Worm (Caenorhabditis elegans) whole organism, L3 larva: ENCODE measurements around the gene F59B10.2.

ENCODE experiments used
- ZK546.5 ChIP-seq: sonication (generic microtip); optimal IDR thresholded peaks from 2 replicates; lab custom pipeline; 2017; ENCODE audit warnings: missing biosample characterization, missing genetic modification characterization
- aly-2 ChIP-seq: fragments of 150-350 bp; optimal IDR thresholded peaks from 2 replicates; lab custom pipeline; 2014; ENCODE audit warnings: missing biosample characterization, missing genetic modification characterization
- ceh-28 ChIP-seq: fragments of 150-350 bp; optimal IDR thresholded peaks from 2 replicates; lab custom pipeline; 2014; ENCODE audit warnings: missing biosample characterization, missing genetic modification reagents, missing genetic modification characterization
- ceh-82 ChIP-seq: fragments of 150-350 bp; optimal IDR thresholded peaks from 2 replicates; lab custom pipeline; 2014; ENCODE audit warnings: missing biosample characterization, missing genetic modification characterization
- ceh-9 ChIP-seq: sonication (generic microtip); optimal IDR thresholded peaks from 2 replicates; lab custom pipeline; 2018; ENCODE audit warnings: missing biosample characterization, missing genetic modification characterization
- daf-12 ChIP-seq: fragments of 150-350 bp; optimal IDR thresholded peaks from 2 replicates; lab custom pipeline; 2014; ENCODE audit warnings: missing biosample characterization, missing genetic modification reagents, missing genetic modification characterization
- elt-1 ChIP-seq: fragments of 150-350 bp; optimal IDR thresholded peaks from 2 replicates; lab custom pipeline; 2014; ENCODE audit warnings: missing biosample characterization, missing genetic modification characterization
- elt-2 ChIP-seq: sonication (generic microtip); optimal IDR thresholded peaks from 2 replicates; lab custom pipeline; 2016; ENCODE audit warnings: missing genetic modification reagents, mild to moderate bottlenecking, missing genetic modification characterization, missing compliant biosample characterization
- elt-3 ChIP-seq, 3 experiments: fragments of 150-350 bp in 1 of 3; sonication (generic microtip) in 2 of 3; optimal IDR thresholded peaks; 2 replicates in 2 of 3; 4 replicates in 1 of 3; lab custom pipeline; 2014 to 2017; ENCODE audit warnings: missing biosample characterization in 3 of 3, missing genetic modification characterization in 3 of 3
- eor-1 ChIP-seq, 2 experiments: fragments of 150-350 bp; optimal IDR thresholded peaks; 2 replicates each; lab custom pipeline; 2014 to 2018; ENCODE audit warnings: missing biosample characterization in 2 of 2, missing genetic modification characterization in 2 of 2
- fkh-10 ChIP-seq: sonication (generic microtip); optimal IDR thresholded peaks from 2 replicates; lab custom pipeline; 2017; ENCODE audit warnings: missing biosample characterization, missing genetic modification reagents, missing genetic modification characterization
- fkh-2 ChIP-seq: fragments of 150-350 bp; optimal IDR thresholded peaks from 2 replicates; lab custom pipeline; 2014; ENCODE audit warnings: missing biosample characterization, missing genetic modification reagents, missing genetic modification characterization
- hmg-11 ChIP-seq: sonication (generic microtip); optimal IDR thresholded peaks from 2 replicates; lab custom pipeline; 2016; ENCODE audit warnings: missing genetic modification characterization, missing compliant biosample characterization
- lin-15B ChIP-seq: fragments of 150-350 bp; optimal IDR thresholded peaks from 2 replicates; lab custom pipeline; 2014; ENCODE audit warnings: missing biosample characterization, missing genetic modification characterization
- lin-39 ChIP-seq: fragments of 150-350 bp; optimal IDR thresholded peaks from 2 replicates; lab custom pipeline; 2018; ENCODE audit warnings: missing biosample characterization, missing genetic modification reagents, missing genetic modification characterization
- mdl-1 ChIP-seq: fragments of 150-350 bp; optimal IDR thresholded peaks from 2 replicates; lab custom pipeline; 2014; ENCODE audit warnings: missing biosample characterization, missing genetic modification characterization
- mml-1 ChIP-seq: fragments of 150-350 bp; sonication (generic microtip); optimal IDR thresholded peaks from 3 replicates; lab custom pipeline; 2014; ENCODE audit warnings: missing biosample characterization, missing genetic modification characterization
- nfya-1 ChIP-seq: sonication (generic microtip); optimal IDR thresholded peaks from 2 replicates; lab custom pipeline; 2017; ENCODE audit warnings: missing genetic modification characterization, mild to moderate bottlenecking, missing compliant biosample characterization, antibody characterized with exemption, moderate library complexity; ENCODE audit not compliant: insufficient read depth
- nhr-11 ChIP-seq: fragments of 150-350 bp; optimal IDR thresholded peaks from 2 replicates; lab custom pipeline; 2014; ENCODE audit warnings: missing biosample characterization, missing genetic modification characterization
- nhr-12 ChIP-seq: fragments of 150-350 bp; optimal IDR thresholded peaks from 2 replicates; lab custom pipeline; 2014; ENCODE audit warnings: missing biosample characterization, missing genetic modification characterization
- nhr-23 ChIP-seq: fragments of 150-350 bp; optimal IDR thresholded peaks from 2 replicates; lab custom pipeline; 2014; ENCODE audit warnings: missing biosample characterization, missing genetic modification reagents, missing genetic modification characterization
- nhr-237 ChIP-seq: fragments of 150-350 bp; optimal IDR thresholded peaks from 2 replicates; lab custom pipeline; 2014; ENCODE audit warnings: missing biosample characterization, missing genetic modification characterization
- nhr-25 ChIP-seq: sonication (generic microtip); optimal IDR thresholded peaks from 2 replicates; lab custom pipeline; 2017; ENCODE audit warnings: missing biosample characterization, missing genetic modification characterization
- nhr-67 ChIP-seq: fragments of 150-350 bp; optimal IDR thresholded peaks from 2 replicates; lab custom pipeline; 2014; ENCODE audit warnings: missing biosample characterization, missing genetic modification characterization
- nhr-76 ChIP-seq: fragments of 150-350 bp; sonication (generic microtip); optimal IDR thresholded peaks from 5 replicates; lab custom pipeline; 2014; ENCODE audit warnings: missing biosample characterization, missing genetic modification characterization
- pha-4 ChIP-seq: fragments of 150-350 bp; optimal IDR thresholded peaks from 2 replicates; lab custom pipeline; 2014; ENCODE audit warnings: missing biosample characterization, missing genetic modification reagents, missing genetic modification characterization
- snpc-4 ChIP-seq: fragments of 150-350 bp; optimal IDR thresholded peaks from 2 replicates; lab custom pipeline; 2014; ENCODE audit warnings: missing biosample characterization, missing genetic modification characterization
- tbx-2 ChIP-seq: sonication (generic microtip); optimal IDR thresholded peaks from 2 replicates; lab custom pipeline; 2016; ENCODE audit warnings: mild to moderate bottlenecking, missing genetic modification characterization, missing compliant biosample characterization
- zag-1 ChIP-seq: fragments of 150-350 bp; optimal IDR thresholded peaks from 2 replicates; lab custom pipeline; 2014; ENCODE audit warnings: missing biosample characterization, missing genetic modification characterization
- ztf-11 ChIP-seq: fragments of 150-350 bp; optimal IDR thresholded peaks from 2 replicates; lab custom pipeline; 2014; ENCODE audit warnings: missing biosample characterization, missing genetic modification characterization
- ztf-4 ChIP-seq: fragments of 150-350 bp; optimal IDR thresholded peaks from 2 replicates; lab custom pipeline; 2014; ENCODE audit warnings: missing biosample characterization, missing genetic modification characterization

The F59B10.2 gene

ce11 chrII:10530907-10531306 is 21.3 kb upstream of the F59B10.2 start:
- TF ChIP-seq ZK546.5 (tag; lab: Kevin White, UChicago): no peak

ce11 chrII:10529218-10529751 is 19.6 kb upstream of the F59B10.2 start:
- TF ChIP-seq pha-4: peak; percentile 89
- no peak for TF ChIP-seq ceh-28 (tag; lab: Kevin White, UChicago)
- TF ChIP-seq tbx-2: peak; percentile 29
- peak; percentile 56 for TF ChIP-seq hmg-11
- TF ChIP-seq nhr-67 (tag; lab: Kevin White, UChicago): no peak

- TF ChIP-seq ztf-11 (tag; lab: Kevin White, UChicago): no peak
- TF ChIP-seq pha-4: peak; percentile 22
- peak; percentile 9 for TF ChIP-seq mdl-1 (tag; lab: Kevin White, UChicago)
- peak; percentile 52 for TF ChIP-seq elt-2 (tag; lab: Kevin White, UChicago)
- TF ChIP-seq nfya-1 (tag; lab: Kevin White, UChicago): peak; percentile 50
- TF ChIP-seq elt-3 (tag; optimal IDR thresholded peaks at IDR 0.05; lab: Kevin White, UChicago): peak in 1 of 3 experiments; percentile 34
- TF ChIP-seq tbx-2: peak; percentile 23
- peak; percentile 6 for TF ChIP-seq nhr-25 (tag; lab: Kevin White, UChicago)
- peak; percentile 87 for TF ChIP-seq hmg-11
- TF ChIP-seq fkh-10 (GFP tag; lab: Kevin White, UChicago): no peak
- no peak for TF ChIP-seq ZK546.5 (tag; lab: Kevin White, UChicago)
- peak; percentile 77 for TF ChIP-seq lin-39
Measured at ce11 chrII:10527649-10528134, 18.0 kb upstream of the F59B10.2 start, which contains the start of gene mab-10. mab-10 (plus strand) TSS chrII:10528084.

ce11 chrII:10525134-10525533 is 15.5 kb upstream of the F59B10.2 start:
- TF ChIP-seq nhr-25 (tag; lab: Kevin White, UChicago) (peak; percentile 28), nhr-23 (tag; lab: Kevin White, UChicago) (peak; percentile 4), zag-1 (tag; lab: Kevin White, UChicago) (no peak)

ce11 chrII:10524374-10524773 is 14.7 kb upstream of the F59B10.2 start, which contains the start of gene F59B10.6:
F59B10.6 (minus strand) TSS chrII:10524474.
- TF ChIP-seq hmg-11 (no peak), elt-3 (tag; optimal IDR thresholded peaks at IDR 0.05; lab: Kevin White, UChicago) (no peak), nhr-12 (no peak), ceh-9 (tag; lab: Kevin White, UChicago) (no peak), snpc-4 (tag; lab: Kevin White, UChicago) (no peak), pha-4 (no peak)

- TF ChIP-seq daf-12 (tag; lab: Kevin White, UChicago) (no peak), aly-2 (tag; lab: Kevin White, UChicago) (no peak), tbx-2 (no peak)
Measured at ce11 chrII:10523583-10523982, 13.9 kb upstream of the F59B10.2 start, which contains the start of gene F59B10.5. F59B10.5 (minus strand) TSS chrII:10523683.

- no peak for TF ChIP-seq elt-1 (tag; lab: Kevin White, UChicago)
- TF ChIP-seq nhr-23 (tag; lab: Kevin White, UChicago): peak; percentile 55
Measured at ce11 chrII:10523031-10523430, 13.4 kb upstream of the F59B10.2 start.

ce11 chrII:10519863-10520262 is 10.2 kb upstream of the F59B10.2 start:
- no peak for TF ChIP-seq ceh-82 (tag; lab: Kevin White, UChicago)
- TF ChIP-seq nhr-76 (tag; lab: Kevin White, UChicago): no peak
- TF ChIP-seq snpc-4 (tag; lab: Kevin White, UChicago): no peak
- no peak for TF ChIP-seq ztf-4 (tag; lab: Kevin White, UChicago)
- TF ChIP-seq fkh-2 (tag; lab: Kevin White, UChicago): no peak
- no peak for TF ChIP-seq elt-2 (tag; lab: Kevin White, UChicago)
- TF ChIP-seq nhr-23 (tag; lab: Kevin White, UChicago): no peak
- no peak for TF ChIP-seq zag-1 (tag; lab: Kevin White, UChicago)
- TF ChIP-seq eor-1 (tag; optimal IDR thresholded peaks at IDR 0.05; lab: Kevin White, UChicago): no peak
- TF ChIP-seq nhr-237 (tag; lab: Kevin White, UChicago): no peak
- TF ChIP-seq nhr-11 (tag; lab: Kevin White, UChicago): no peak
- no peak for TF ChIP-seq ZK546.5 (tag; lab: Kevin White, UChicago)
- no peak for TF ChIP-seq mml-1 (tag; lab: Kevin White, UChicago)
- TF ChIP-seq lin-15B (tag; lab: Kevin White, UChicago): no peak
- no peak for TF ChIP-seq ceh-9 (tag; lab: Kevin White, UChicago)
- TF ChIP-seq fkh-10 (GFP tag; lab: Kevin White, UChicago): no peak
